Worm (Caenorhabditis elegans) whole organism, young adult: Measurements from ENCODE around the gene F54E12.2.
A peak's percentile ranks its signal among the peaks of the same experiment; 100 is the strongest.

Experiments
- B0035.1 ChIP-seq: sonication (generic microtip); optimal IDR thresholded peaks from 2 replicates; lab custom pipeline; 2016; ENCODE audit warnings: missing genetic modification characterization, mild to moderate bottlenecking, missing compliant biosample characterization, missing genotype, missing genetic modification reagents
- B0336.3 ChIP-seq: fragments of 200-800 bp; sonication (Bioruptor generic); IDR thresholded peaks from 2 replicates; pipeline ENCODE4 v1.3.6; 2022; ENCODE audit warnings: missing genetic modification characterization, missing compliant biosample characterization
- C17E4.6 ChIP-seq: fragments of 200-800 bp; sonication (Bioruptor generic); IDR thresholded peaks from 2 replicates; pipeline ENCODE4 v1.3.6; 2022; ENCODE audit warnings: missing genetic modification reagents, missing genetic modification characterization, missing compliant biosample characterization
- F49E8.2 ChIP-seq: sonication (generic microtip); optimal IDR thresholded peaks from 3 replicates; lab custom pipeline; 2017; ENCODE audit warnings: missing genetic modification characterization, mild to moderate bottlenecking, missing compliant biosample characterization, antibody characterized with exemption, moderate library complexity; ENCODE audit not compliant: insufficient read depth
- K11D2.4 ChIP-seq: fragments of 200-800 bp; sonication (Bioruptor generic); IDR thresholded peaks from 2 replicates; pipeline ENCODE4 v1.3.6; 2022; ENCODE audit warnings: missing genetic modification reagents, missing genetic modification characterization, missing compliant biosample characterization
- Y56A3A.18 ChIP-seq: fragments of 200-800 bp; sonication (Bioruptor generic); IDR thresholded peaks from 2 replicates; pipeline ENCODE4 v1.3.6; 2022; ENCODE audit warnings: missing genetic modification reagents, missing genetic modification characterization, missing compliant biosample characterization
- Y79H2A.3 ChIP-seq: fragments of 200-800 bp; sonication (Bioruptor generic); conservative IDR thresholded peaks from 2 replicates; pipeline ENCODE4 v1.3.6; 2022; ENCODE audit warnings: missing genetic modification reagents, missing genetic modification characterization, missing compliant biosample characterization
- Y95B8A.8 ChIP-seq: fragments of 200-800 bp; sonication (Bioruptor generic); IDR thresholded peaks from 2 replicates; pipeline ENCODE4 v1.3.6; 2022; ENCODE audit warnings: missing genetic modification reagents, missing genetic modification characterization, missing compliant biosample characterization
- akir-1 ChIP-seq: fragments of 200-800 bp; sonication (Bioruptor generic); optimal IDR thresholded peaks from 2 replicates; lab custom pipeline; 2018; ENCODE audit warnings: mild to moderate bottlenecking, missing genetic modification characterization, moderate library complexity, missing compliant biosample characterization
- aptf-2 ChIP-seq: fragments of 200-800 bp; sonication (Bioruptor generic); conservative IDR thresholded peaks from 2 replicates; pipeline ENCODE4 v1.3.6; 2022; ENCODE audit warnings: missing genetic modification reagents, missing genetic modification characterization, missing compliant biosample characterization
- aptf-3 ChIP-seq: fragments of 200-800 bp; sonication (Bioruptor generic); IDR thresholded peaks from 2 replicates; pipeline ENCODE4 v1.3.6; 2022; ENCODE audit warnings: missing genetic modification characterization, missing compliant biosample characterization
- attf-3 ChIP-seq: fragments of 200-800 bp; sonication (Bioruptor generic); conservative IDR thresholded peaks from 2 replicates; pipeline ENCODE4 v1.3.6; 2022; ENCODE audit warnings: missing genetic modification reagents, missing genetic modification characterization, missing compliant biosample characterization
- attf-5 ChIP-seq: fragments of 200-800 bp; sonication (Bioruptor generic); optimal IDR thresholded peaks from 2 replicates; lab custom pipeline; 2018; ENCODE audit warnings: mild to moderate bottlenecking, missing genetic modification characterization, missing compliant biosample characterization
- bed-2 ChIP-seq: fragments of 200-800 bp; sonication (Bioruptor generic); IDR thresholded peaks from 2 replicates; pipeline ENCODE4 v1.3.6; 2022; ENCODE audit warnings: missing genetic modification reagents, missing genetic modification characterization, missing compliant biosample characterization
- ccch-3 ChIP-seq: fragments of 200-800 bp; sonication (Bioruptor generic); optimal IDR thresholded peaks from 2 replicates; lab custom pipeline; 2018; ENCODE audit warnings: mild to moderate bottlenecking, missing genetic modification characterization, missing compliant biosample characterization
- cebp-1 ChIP-seq, 2 experiments: fragments of 200-800 bp in 1 of 2; sonication (Bioruptor generic) in 1 of 2; sonication (generic microtip) in 1 of 2; IDR thresholded peaks in 1 of 2; optimal IDR thresholded peaks in 1 of 2; 2 replicates each; pipeline versions ENCODE4 v1.3.6 to Lab custom; 2017 to 2022; ENCODE audit warnings: missing compliant biosample characterization in 2 of 2, missing genetic modification characterization in 2 of 2, mild to moderate bottlenecking in 1 of 2, missing genetic modification reagents in 1 of 2, moderate library complexity in 1 of 2
- cebp-2 ChIP-seq: fragments of 200-800 bp; sonication (Bioruptor generic); IDR thresholded peaks from 2 replicates; pipeline ENCODE4 v1.3.6; 2022; ENCODE audit warnings: missing genetic modification characterization, missing compliant biosample characterization
- ceh-27 ChIP-seq: fragments of 200-800 bp; sonication (Bioruptor generic); optimal IDR thresholded peaks from 2 replicates; lab custom pipeline; 2018; ENCODE audit warnings: mild to moderate bottlenecking, missing genetic modification characterization, moderate library complexity, missing compliant biosample characterization
- ceh-91 ChIP-seq: fragments of 200-800 bp; sonication (Bioruptor generic); IDR thresholded peaks from 2 replicates; pipeline ENCODE4 v1.3.6; 2022; ENCODE audit warnings: missing genetic modification reagents, missing genetic modification characterization, missing compliant biosample characterization
- die-1 ChIP-seq: sonication (generic microtip); optimal IDR thresholded peaks from 2 replicates; lab custom pipeline; 2016; ENCODE audit warnings: missing genotype, mild to moderate bottlenecking, missing genetic modification characterization, missing compliant biosample characterization
- efl-1 ChIP-seq: fragments of 150-350 bp; optimal IDR thresholded peaks from 2 replicates; lab custom pipeline; 2014; ENCODE audit warnings: missing biosample characterization, missing genetic modification reagents, missing genetic modification characterization
- egl-18 ChIP-seq: fragments of 200-800 bp; sonication (Bioruptor generic); IDR thresholded peaks from 2 replicates; pipeline ENCODE4 v1.3.6; 2022; ENCODE audit warnings: missing genetic modification reagents, missing genetic modification characterization, missing compliant biosample characterization
- ekl-4 ChIP-seq: fragments of 200-800 bp; sonication (Bioruptor generic); IDR thresholded peaks from 2 replicates; pipeline ENCODE4 v1.3.6; 2022; ENCODE audit warnings: missing genetic modification reagents, missing genetic modification characterization, missing compliant biosample characterization
- him-1 ChIP-seq: sonication (generic microtip); optimal IDR thresholded peaks from 2 replicates; lab custom pipeline; 2016; ENCODE audit warnings: missing genotype, missing genetic modification reagents, missing genetic modification characterization, missing compliant biosample characterization
- hmg-1.2 ChIP-seq: fragments of 200-800 bp; sonication (Bioruptor generic); IDR thresholded peaks from 2 replicates; pipeline ENCODE4 v1.3.6; 2022; ENCODE audit warnings: missing genetic modification reagents, missing genetic modification characterization, missing compliant biosample characterization
- let-607 ChIP-seq, 2 experiments: fragments of 200-800 bp in 1 of 2; sonication (Bioruptor generic) in 1 of 2; sonication (generic microtip) in 1 of 2; optimal IDR thresholded peaks; 2 replicates each; lab custom pipeline; 2016 to 2018; ENCODE audit warnings: mild to moderate bottlenecking in 2 of 2, missing compliant biosample characterization in 2 of 2, missing genetic modification characterization in 2 of 2, moderate library complexity in 2 of 2, missing genotype in 1 of 2
- lin-26 ChIP-seq: fragments of 200-800 bp; sonication (Bioruptor generic); IDR thresholded peaks from 2 replicates; pipeline ENCODE4 v1.3.6; 2022; ENCODE audit warnings: missing genetic modification reagents, missing genetic modification characterization, missing compliant biosample characterization
- lsl-1 ChIP-seq: fragments of 200-800 bp; sonication (Bioruptor generic); optimal IDR thresholded peaks from 2 replicates; lab custom pipeline; 2018; ENCODE audit warnings: mild to moderate bottlenecking, missing genetic modification characterization, moderate library complexity, missing compliant biosample characterization
- lsy-27 ChIP-seq: sonication (generic microtip); optimal IDR thresholded peaks from 2 replicates; lab custom pipeline; 2017; ENCODE audit warnings: missing genetic modification characterization, mild to moderate bottlenecking, missing compliant biosample characterization, antibody characterized with exemption, missing genotype, borderline replicate concordance; ENCODE audit not compliant: insufficient read depth
- madf-10 ChIP-seq: sonication (generic microtip); optimal IDR thresholded peaks from 2 replicates; lab custom pipeline; 2016; ENCODE audit warnings: mild to moderate bottlenecking, missing genetic modification characterization, missing compliant biosample characterization
- madf-8 ChIP-seq: fragments of 200-800 bp; sonication (Bioruptor generic); conservative IDR thresholded peaks from 2 replicates; pipeline ENCODE4 v1.3.6; 2022; ENCODE audit warnings: missing genetic modification reagents, missing genetic modification characterization, missing compliant biosample characterization
- mcd-1 ChIP-seq: fragments of 200-800 bp; sonication (Bioruptor generic); IDR thresholded peaks from 2 replicates; pipeline ENCODE4 v1.3.6; 2022; ENCODE audit warnings: missing genetic modification reagents, missing genetic modification characterization, missing compliant biosample characterization
- mel-28 ChIP-seq: sonication (generic microtip); optimal IDR thresholded peaks from 2 replicates; lab custom pipeline; 2016; ENCODE audit warnings: borderline replicate concordance, mild to moderate bottlenecking, missing genetic modification characterization, missing compliant biosample characterization
- nhr-179 ChIP-seq: sonication (generic microtip); optimal IDR thresholded peaks from 2 replicates; lab custom pipeline; 2016; ENCODE audit warnings: mild to moderate bottlenecking, missing genetic modification characterization, missing compliant biosample characterization
- nhr-27 ChIP-seq: fragments of 200-800 bp; sonication (Bioruptor generic); optimal IDR thresholded peaks from 2 replicates; lab custom pipeline; 2018; ENCODE audit warnings: mild to moderate bottlenecking, missing genetic modification characterization, moderate library complexity, missing compliant biosample characterization
- nhr-90 ChIP-seq: sonication (generic microtip); optimal IDR thresholded peaks from 2 replicates; lab custom pipeline; 2016; ENCODE audit warnings: missing genotype, mild to moderate bottlenecking, missing genetic modification characterization, missing compliant biosample characterization
- pha-4 ChIP-seq: fragments of 150-350 bp; sonication (generic microtip); optimal IDR thresholded peaks from 2 replicates; lab custom pipeline; 2014; ENCODE audit warnings: missing biosample characterization, missing genetic modification reagents, missing genetic modification characterization
- rpc-1 ChIP-seq, 2 experiments: fragments of 150-350 bp in 1 of 2; sonication (generic microtip) in 1 of 2; optimal IDR thresholded peaks; 2 replicates each; lab custom pipeline; 2014 to 2018; ENCODE audit warnings: missing biosample characterization in 1 of 2, missing genetic modification characterization in 1 of 2, missing genetic modification reagents in 1 of 2, missing genotype in 1 of 2
- sdz-38 ChIP-seq: sonication (generic microtip); optimal IDR thresholded peaks from 2 replicates; lab custom pipeline; 2016; ENCODE audit warnings: missing genotype, missing genetic modification characterization, missing compliant biosample characterization
- sptf-2 ChIP-seq: fragments of 200-800 bp; sonication (Bioruptor generic); optimal IDR thresholded peaks from 2 replicates; lab custom pipeline; 2018; ENCODE audit warnings: mild to moderate bottlenecking, missing genetic modification characterization, missing compliant biosample characterization
- tbx-9 ChIP-seq: sonication (generic microtip); optimal IDR thresholded peaks from 2 replicates; lab custom pipeline; 2016; ENCODE audit warnings: borderline replicate concordance, missing genetic modification characterization, inconsistent platforms, missing compliant biosample characterization
- unc-130 ChIP-seq: sonication (generic microtip); optimal IDR thresholded peaks from 2 replicates; lab custom pipeline; 2016; ENCODE audit warnings: missing genetic modification reagents, missing genetic modification characterization, missing compliant biosample characterization
- ztf-25 ChIP-seq: fragments of 200-800 bp; sonication (Bioruptor generic); IDR thresholded peaks from 2 replicates; pipeline ENCODE4 v1.3.6; 2022; ENCODE audit warnings: missing genetic modification reagents, missing genetic modification characterization, missing compliant biosample characterization
- ztf-6 ChIP-seq: fragments of 200-800 bp; sonication (Bioruptor generic); IDR thresholded peaks from 2 replicates; pipeline ENCODE4 v1.3.6; 2022; ENCODE audit warnings: missing genetic modification reagents, missing genetic modification characterization, missing compliant biosample characterization

The F54E12.2 gene

DNA sequence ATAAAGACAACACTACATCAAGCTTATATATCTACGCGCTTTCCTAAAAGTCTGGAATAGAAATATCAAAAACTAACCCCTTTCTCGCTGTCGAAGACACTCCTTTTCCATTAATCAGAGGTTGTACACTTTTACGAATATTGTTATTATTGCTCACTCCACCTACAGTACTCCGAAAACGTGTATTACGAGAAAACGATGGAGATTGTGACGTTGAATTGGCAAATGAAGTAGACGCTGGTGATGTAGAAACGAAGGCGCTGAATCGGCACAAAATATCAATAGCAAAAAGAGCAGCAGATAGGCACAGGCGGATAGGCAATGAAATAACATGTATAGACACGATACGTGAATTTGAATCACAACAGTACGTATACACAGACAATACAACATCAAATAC lies 7.3 kb upstream of the F54E12.2 start (continued):
- TF ChIP-seq let-607 (tag; optimal IDR thresholded peaks at IDR 0.05; lab: Kevin White, UChicago) (no peak), mel-28 (tag; lab: Kevin White, UChicago) (no peak), ekl-4 (GFP tag; lab: Robert Waterston, UW) (no peak), sdz-38 (no peak), Y95B8A.8 (no peak), rpc-1 (optimal IDR thresholded peaks at IDR 0.05; lab: Kevin White, UChicago) (no peak), rpc-1 (tag; optimal IDR thresholded peaks at IDR 0.05; lab: Kevin White, UChicago) (no peak), ceh-91 (GFP tag; lab: Robert Waterston, UW) (no peak)
- TF ChIP-seq, all 124 proteins: peak for 0

DNA sequence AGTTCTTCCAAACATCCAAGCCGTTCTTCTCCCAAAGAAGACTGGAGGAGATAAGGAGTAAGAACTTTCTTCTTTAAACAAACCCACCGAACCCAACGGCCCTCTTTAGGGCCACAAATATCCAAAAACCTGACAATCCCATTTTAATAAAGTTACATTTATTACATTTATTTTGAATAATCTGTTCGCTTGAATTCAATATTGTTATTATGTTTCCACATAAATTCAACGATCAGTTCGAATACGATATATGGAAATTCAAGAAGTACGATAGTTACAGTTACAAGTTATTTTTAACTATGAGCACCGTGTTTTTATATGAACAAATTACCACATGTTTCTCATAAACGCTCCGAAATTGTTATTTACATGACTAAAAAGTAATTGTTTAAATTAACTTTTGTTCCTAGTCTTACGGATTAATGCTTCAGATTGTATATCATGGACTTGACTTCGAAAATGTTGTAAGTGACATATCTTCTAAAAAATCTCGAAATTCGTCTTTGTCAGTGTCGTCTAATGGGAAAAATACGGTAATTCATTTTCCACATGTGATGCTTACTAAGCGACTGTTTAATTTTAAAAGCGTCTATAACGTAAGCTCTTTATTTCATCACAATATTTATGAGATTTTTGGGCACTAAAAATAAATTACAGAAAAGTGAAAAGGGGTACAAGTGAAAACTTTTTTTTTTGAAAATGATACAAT lies 3.9 kb upstream of the F54E12.2 start:
- TF ChIP-seq attf-5 (GFP tag; lab: Kevin White, UChicago) (no peak), mel-28 (tag; lab: Kevin White, UChicago) (no peak), madf-10 (tag; lab: Kevin White, UChicago) (no peak), die-1 (no peak), him-1 (tag; lab: Kevin White, UChicago) (peak; percentile 99), lin-26 (GFP tag; lab: Robert Waterston, UW) (peak; percentile 92), Y79H2A.3 (GFP tag; lab: Robert Waterston, UW) (peak; percentile 83), B0035.1 (no peak), hmg-1.2 (GFP tag; lab: Robert Waterston, UW) (peak; percentile 32; the same call in 1 of the 2 replicates), B0336.3 (GFP tag; lab: Robert Waterston, UW) (no peak), F49E8.2 (tag; lab: Kevin White, UChicago) (peak; percentile 60), K11D2.4 (no peak), ekl-4 (GFP tag; lab: Robert Waterston, UW) (0 out of 2 replicates have a peak, but pooled peaks have one; percentile 53), lsy-27 (tag; lab: Kevin White, UChicago) (no peak), ccch-3 (GFP tag; lab: Kevin White, UChicago) (no peak), cebp-1 (GFP tag; IDR thresholded peaks at IDR 0.05; lab: Robert Waterston, UW) (no peak), cebp-1 (tag; optimal IDR thresholded peaks at IDR 0.05; lab: Kevin White, UChicago) (no peak), ztf-25 (GFP tag; lab: Robert Waterston, UW) (no peak), tbx-9 (tag; lab: Kevin White, UChicago) (no peak), sptf-2 (no peak), mcd-1 (GFP tag; lab: Robert Waterston, UW) (0 out of 2 replicates have a peak, but pooled peaks have one; percentile 34), nhr-90 (tag; lab: Kevin White, UChicago) (no peak), cebp-2 (GFP tag; lab: Robert Waterston, UW) (no peak), Y56A3A.18 (no peak), lsl-1 (peak; percentile 19), aptf-3 (GFP tag; lab: Robert Waterston, UW) (no peak), ztf-6 (GFP tag; lab: Robert Waterston, UW) (no peak), bed-2 (GFP tag; lab: Robert Waterston, UW) (no peak), C17E4.6 (GFP tag; lab: Robert Waterston, UW) (no peak), egl-18 (GFP tag; lab: Robert Waterston, UW) (no peak), madf-8 (GFP tag; lab: Robert Waterston, UW) (peak; percentile 17; the same call in 1 of the 2 replicates), nhr-27 (tag; lab: Kevin White, UChicago) (no peak), nhr-179 (no peak), unc-130 (GFP tag; lab: Kevin White, UChicago) (no peak), pha-4 (tag; lab: Kevin White, UChicago) (no peak), efl-1 (GFP tag; lab: Kevin White, UChicago) (peak; percentile 2), attf-3 (GFP tag; lab: Robert Waterston, UW) (no peak), ceh-27 (GFP tag; lab: Kevin White, UChicago) (no peak), akir-1 (GFP tag; lab: Kevin White, UChicago) (no peak), aptf-2 (GFP tag; lab: Robert Waterston, UW) (no peak)
